Worm (Caenorhabditis elegans): ENCODE results near the gene ptp-3.

Gene ptp-3

DNA sequence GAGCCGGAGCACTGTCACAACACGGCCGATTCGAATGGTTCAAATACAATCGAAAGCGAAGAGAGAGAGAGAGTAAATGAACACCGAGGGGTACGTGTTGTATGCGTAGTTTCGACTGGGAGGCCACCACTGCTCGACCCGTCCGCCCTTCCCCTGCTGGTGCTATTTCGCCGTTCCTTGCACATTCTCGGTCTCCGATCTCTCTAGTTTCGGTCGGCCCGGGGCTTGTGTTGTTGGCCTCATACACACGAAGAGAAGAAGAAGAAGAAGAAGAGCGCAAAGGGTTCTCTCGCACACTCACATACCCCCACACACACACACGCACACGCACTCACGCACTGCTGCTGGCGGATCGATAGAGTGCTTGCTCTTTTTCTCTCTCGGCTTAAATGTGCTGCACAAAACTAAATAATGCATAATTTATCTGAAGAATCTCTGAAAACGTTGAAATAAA, 67.6 kb downstream of the ptp-3 start (continued):
- peak; percentile 5 for TF ChIP-seq gei-17 (GFP tag; optimal IDR thresholded peaks at IDR 0.05)
- 0 out of 2 replicates have a peak, but pooled peaks have one; percentile 21 for TF ChIP-seq pbrm-1 (GFP tag; IDR thresholded peaks at IDR 0.05)
- 0 out of 2 replicates have a peak, but pooled peaks have one; percentile 29 for TF ChIP-seq Y67H2A.10 (GFP tag; conservative IDR thresholded peaks at IDR 0.05)
- TF ChIP-seq F23B12.7 (tag; optimal IDR thresholded peaks at IDR 0.05; ENCODE audit: insufficient read depth): peak; percentile 29
- TF ChIP-seq snpc-4 (GFP tag; optimal IDR thresholded peaks at IDR 0.05): no peak
- TF ChIP-seq snpc-4 (tag; optimal IDR thresholded peaks at IDR 0.05): peak; percentile 26 to 57 (median 46)
- TF ChIP-seq nfya-2 (GFP tag; IDR thresholded peaks at IDR 0.05): no peak
- peak; percentile 70 for TF ChIP-seq dox-1 (GFP tag; IDR thresholded peaks at IDR 0.05)
- TF ChIP-seq atf-7 (tag; optimal IDR thresholded peaks at IDR 0.05): peak; percentile 4
- TF ChIP-seq K11D2.4 (GFP tag; IDR thresholded peaks at IDR 0.05): 0 out of 2 replicates have a peak, but pooled peaks have one; percentile 40
- no peak for TF ChIP-seq Y53F4B.3 (GFP tag; IDR thresholded peaks at IDR 0.05)
- TF ChIP-seq repo-1 (tag; optimal IDR thresholded peaks at IDR 0.05): no peak
- TF ChIP-seq ztf-26 (tag; optimal IDR thresholded peaks at IDR 0.05): peak; percentile 22
- TF ChIP-seq sea-2 (GFP tag; IDR thresholded peaks at IDR 0.05): no peak
- no peak for TF ChIP-seq nfya-1 (tag; optimal IDR thresholded peaks at IDR 0.05; ENCODE audit: borderline replicate concordance, insufficient read depth)
- TF ChIP-seq rcor-1 (GFP tag; IDR thresholded peaks at IDR 0.05): peak; percentile 23; the same call in 1 of the 2 replicates
- no peak for TF ChIP-seq unc-62 (GFP tag; optimal IDR thresholded peaks at IDR 0.05)
- TF ChIP-seq hrde-1 (tag; optimal IDR thresholded peaks at IDR 0.05; ENCODE audit: borderline replicate concordance): no peak
- no peak for TF ChIP-seq somi-1 (GFP tag; optimal IDR thresholded peaks at IDR 0.05)
- peak; percentile 52 for TF ChIP-seq ztf-18 (tag; optimal IDR thresholded peaks at IDR 0.05)
- TF ChIP-seq sdz-38 (tag; optimal IDR thresholded peaks at IDR 0.05): no peak
- no peak for TF ChIP-seq D2030.7 (GFP tag; IDR thresholded peaks at IDR 0.05)
- TF ChIP-seq rpc-1 (optimal IDR thresholded peaks at IDR 0.05): no peak
- no peak for TF ChIP-seq rpc-1 (tag; optimal IDR thresholded peaks at IDR 0.05)
- TF ChIP-seq snpc-3.4 (tag; optimal IDR thresholded peaks at IDR 0.05): no peak
- no peak for TF ChIP-seq lag-1 (GFP tag; IDR thresholded peaks at IDR 0.05)
- no peak for TF ChIP-seq B0035.1 (tag; optimal IDR thresholded peaks at IDR 0.05)
- no peak for TF ChIP-seq F22D6.2 (tag; optimal IDR thresholded peaks at IDR 0.05)
- no peak for TF ChIP-seq F49E8.2 (tag; optimal IDR thresholded peaks at IDR 0.05; ENCODE audit: insufficient read depth)
- no peak for TF ChIP-seq ccch-3 (GFP tag; optimal IDR thresholded peaks at IDR 0.05)
- TF ChIP-seq bed-2 (GFP tag; IDR thresholded peaks at IDR 0.05): no peak
- TF ChIP-seq dpl-1 (GFP tag; optimal IDR thresholded peaks at IDR 0.05): no peak
- TF ChIP-seq tbx-9 (tag; optimal IDR thresholded peaks at IDR 0.05; ENCODE audit: borderline replicate concordance): no peak
- no peak for TF ChIP-seq madf-8 (GFP tag; conservative IDR thresholded peaks at IDR 0.05)
- no peak for TF ChIP-seq ztf-3 (GFP tag; optimal IDR thresholded peaks at IDR 0.05)
- TF ChIP-seq fkh-3 (tag; optimal IDR thresholded peaks at IDR 0.05): no peak
- TF ChIP-seq madf-10 (tag; optimal IDR thresholded peaks at IDR 0.05): peak; percentile 26
- TF ChIP-seq egl-44 (GFP tag; IDR thresholded peaks at IDR 0.05): 0 out of 2 replicates have a peak, but pooled peaks have one; percentile 60
- no peak for TF ChIP-seq cebp-2 (GFP tag; IDR thresholded peaks at IDR 0.05)
- peak; percentile 66 for TF ChIP-seq ceh-27 (GFP tag; optimal IDR thresholded peaks at IDR 0.05)
- TF ChIP-seq attf-6 (GFP tag; IDR thresholded peaks at IDR 0.05): no peak
- no peak for TF ChIP-seq C17E4.6 (GFP tag; IDR thresholded peaks at IDR 0.05)
- TF ChIP-seq ztf-28 (GFP tag; IDR thresholded peaks at IDR 0.05): no peak
- TF ChIP-seq hlh-12 (tag; optimal IDR thresholded peaks at IDR 0.05): no peak
